Worm (Caenorhabditis elegans): ENCODE data around the gene T23F6.3.

DNA sequence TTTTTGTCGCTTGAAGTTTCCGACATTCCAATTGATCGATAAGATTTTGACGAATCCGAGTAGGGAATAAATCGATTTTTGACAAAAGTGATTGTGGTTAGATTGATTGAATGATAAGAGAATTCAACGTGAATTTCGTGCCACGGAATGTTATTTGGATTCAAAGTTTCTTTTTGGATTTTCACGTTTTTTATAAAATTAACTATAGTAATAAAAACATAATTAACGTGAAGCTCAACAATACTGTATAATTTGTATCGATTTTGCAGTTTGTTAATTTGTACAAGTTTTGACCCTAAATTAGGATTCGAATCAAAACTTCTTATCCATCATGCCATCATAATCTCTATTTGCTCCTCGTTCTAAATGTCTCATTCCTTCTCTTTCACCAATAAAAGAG is 20.2 kb upstream of the T23F6.3 start, which contains the start of gene C36H8.1:
- TF ChIP-seq ref-2 (tag; optimal IDR thresholded peaks at IDR 0.05) (no peak), hlh-15 (tag; optimal IDR thresholded peaks at IDR 0.05) (no peak), eyg-1 (tag; optimal IDR thresholded peaks at IDR 0.05) (no peak), lin-11 (tag; optimal IDR thresholded peaks at IDR 0.05) (no peak), elt-4 (tag; optimal IDR thresholded peaks at IDR 0.05) (no peak), ceh-2 (tag; optimal IDR thresholded peaks at IDR 0.05) (no peak), ahr-1 (tag; optimal IDR thresholded peaks at IDR 0.05) (no peak), tbx-2 (tag; optimal IDR thresholded peaks at IDR 0.05) (no peak), T23F11.4 (GFP tag; optimal IDR thresholded peaks at IDR 0.05) (no peak), odd-2 (tag; optimal IDR thresholded peaks at IDR 0.05) (no peak), hlh-30 (tag; optimal IDR thresholded peaks at IDR 0.05; ENCODE audit: insufficient read depth) (no peak), ceh-9 (tag; optimal IDR thresholded peaks at IDR 0.05) (no peak), pat-9 (tag; optimal IDR thresholded peaks at IDR 0.05) (no peak), pha-4 (tag; optimal IDR thresholded peaks at IDR 0.05) (no peak)
